Fruit fly (Drosophila melanogaster) whole organism, wandering third instar larva: ENCODE data around the gene CG13398.

Experiments
- Abd-B ChIP-seq: fragments of >200 bp; optimal IDR thresholded peaks from 2 replicates; lab custom pipeline; 2017; ENCODE audit warnings: missing biosample characterization, missing genetic modification characterization
- CrebA ChIP-seq: fragments of 200-800 bp; sonication (Bioruptor generic); optimal IDR thresholded peaks from 2 replicates; lab custom pipeline; 2016; ENCODE audit warnings: missing biosample characterization, mild to moderate bottlenecking, missing genetic modification characterization, borderline replicate concordance
- Dif ChIP-seq: fragments of 200-275, 200-300 bp; sonication (Bioruptor generic); optimal IDR thresholded peaks from 2 replicates; lab custom pipeline; 2018; ENCODE audit warnings: missing biosample characterization, missing genetic modification characterization; ENCODE audit not compliant: partially characterized antibody
- Myc ChIP-seq: fragments of >200 bp; optimal IDR thresholded peaks from 2 replicates; lab custom pipeline; 2017
- OdsH ChIP-seq: fragments of 200-800 bp; sonication (Bioruptor generic); optimal IDR thresholded peaks from 2 replicates; lab custom pipeline; 2016; ENCODE audit warnings: missing biosample characterization, mild to moderate bottlenecking, missing genetic modification characterization
- Sp1 ChIP-seq: fragments of 200-800 bp; sonication (Bioruptor generic); optimal IDR thresholded peaks from 3 replicates; lab custom pipeline; 2019; ENCODE audit warnings: missing biosample characterization, mild to moderate bottlenecking, missing genetic modification characterization, moderate library complexity
- br ChIP-seq: fragments of 200-800 bp; sonication (Bioruptor generic); optimal IDR thresholded peaks from 2 replicates; lab custom pipeline; 2016; ENCODE audit warnings: missing biosample characterization, missing genetic modification characterization
- dmrt93B ChIP-seq: fragments of 200-800 bp; sonication (Bioruptor generic); optimal IDR thresholded peaks from 2 replicates; lab custom pipeline; 2018; ENCODE audit warnings: missing biosample characterization, mild to moderate bottlenecking, missing genetic modification characterization
- foxo ChIP-seq, 2 experiments: fragments of 200-800 bp; sonication (Bioruptor generic); optimal IDR thresholded peaks; 2 replicates in 1 of 2; 3 replicates in 1 of 2; lab custom pipeline; 2016 to 2017; ENCODE audit warnings: missing biosample characterization in 2 of 2, missing genetic modification characterization in 2 of 2
- pan ChIP-seq: fragments of >200 bp; optimal IDR thresholded peaks from 2 replicates; lab custom pipeline; 2017
- psq ChIP-seq: fragments of 200-800 bp; sonication (Bioruptor generic); optimal IDR thresholded peaks from 3 replicates; lab custom pipeline; 2017; ENCODE audit warnings: missing biosample characterization, mild to moderate bottlenecking, missing genetic modification characterization, moderate library complexity
- tai ChIP-seq: sonication (Bioruptor generic); optimal IDR thresholded peaks from 2 replicates; lab custom pipeline; 2016; ENCODE audit warnings: missing biosample characterization, missing genetic modification characterization
- woc ChIP-seq: sonication (Bioruptor generic); optimal IDR thresholded peaks from 2 replicates; lab custom pipeline; 2016; ENCODE audit warnings: missing biosample characterization, mild to moderate bottlenecking, missing genetic modification characterization

DNA sequence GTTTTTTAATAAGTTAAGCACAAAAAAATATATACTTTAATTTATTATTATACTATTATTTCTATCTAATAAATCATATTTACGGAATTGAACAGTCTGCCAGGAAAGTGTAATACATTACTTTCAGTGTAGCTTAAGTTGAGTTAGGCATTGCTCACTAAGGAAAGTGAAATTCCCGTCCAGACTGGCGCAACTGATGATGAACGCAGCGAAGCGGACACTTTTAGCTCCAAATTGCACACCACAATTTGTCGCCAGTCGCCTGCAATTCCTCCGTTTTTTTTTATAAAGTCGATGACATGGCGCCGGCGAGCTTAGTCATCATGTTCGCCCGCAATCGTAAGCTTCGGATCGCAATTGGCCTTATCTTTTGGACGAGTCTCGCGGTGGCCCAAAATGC, 16.3 kb downstream of the CG13398 start, which contains the start of gene CG13386:
- TF ChIP-seq Dif (no peak), br (no peak), psq (GFP tag; lab: Kevin White, UChicago) (no peak), Sp1 (no peak), foxo (GFP tag; optimal IDR thresholded peaks at IDR 0.05; lab: Kevin White, UChicago) (no peak), Myc (lab: Kevin White, UChicago) (no peak), dmrt93B (GFP tag; lab: Kevin White, UChicago) (no peak), CrebA (GFP tag; lab: Kevin White, UChicago) (no peak), tai (GFP tag; lab: Kevin White, UChicago) (no peak), Abd-B (no peak), OdsH (GFP tag; lab: Kevin White, UChicago) (no peak), pan (lab: Kevin White, UChicago) (no peak), woc (GFP tag; lab: Kevin White, UChicago) (no peak)
